Worm (Caenorhabditis elegans): ENCODE measurements around the gene srh-135.

Gene srh-135

DNA sequence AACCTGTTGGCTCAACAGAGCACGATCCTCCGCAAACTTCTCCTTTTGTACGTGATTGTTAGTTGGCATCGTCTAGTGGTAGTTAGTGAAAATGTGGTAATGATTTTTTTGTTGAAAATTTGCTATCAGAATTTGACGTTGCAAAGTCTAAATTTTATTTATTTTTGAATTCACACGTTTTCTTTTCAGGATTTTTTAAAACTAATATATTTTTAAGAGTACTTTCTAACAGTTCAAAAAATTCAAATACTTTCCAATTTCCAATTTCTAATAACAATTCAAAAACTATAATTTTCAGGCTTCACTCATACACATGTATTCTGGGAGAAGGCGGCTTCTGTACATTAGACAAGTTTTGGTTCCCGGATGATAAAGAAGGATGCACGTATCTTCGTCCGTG is 7.5 kb upstream of the srh-135 start, which contains the start of gene ubxn-5:
ubxn-5 (minus strand) TSS at position 101 of the 400 bp plus-strand sequence.
- TF ChIP-seq F23B12.7 (tag; optimal IDR thresholded peaks at IDR 0.05; ENCODE audit: insufficient read depth), result no peak

DNA sequence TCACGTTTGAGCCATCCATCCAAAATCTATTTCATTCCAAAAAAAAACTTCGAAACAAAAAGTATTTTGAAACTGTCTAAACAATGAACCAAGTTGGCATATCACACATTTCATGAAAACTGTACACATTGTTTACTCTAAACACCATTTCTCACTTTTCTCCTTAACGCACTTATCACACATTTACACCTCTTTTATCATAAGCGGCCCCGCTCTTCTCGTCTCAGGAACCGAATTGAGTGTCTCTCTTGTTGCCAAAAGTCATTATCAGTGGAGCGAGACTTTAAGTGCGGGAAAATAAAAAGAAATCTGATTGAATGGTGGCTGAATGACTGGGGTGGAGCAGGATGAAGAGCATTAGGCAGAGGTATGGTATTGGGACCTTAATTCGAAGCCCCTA is 4.9 kb upstream of the srh-135 start:
- TF ChIP-seq nfya-2 (GFP tag; IDR thresholded peaks at IDR 0.05) (no peak), madf-8 (GFP tag; conservative IDR thresholded peaks at IDR 0.05) (no peak), madf-6 (GFP tag; IDR thresholded peaks at IDR 0.05) (no peak), dox-1 (GFP tag; IDR thresholded peaks at IDR 0.05) (0 out of 2 replicates have a peak, but pooled peaks have one; percentile 20), ztf-6 (GFP tag; IDR thresholded peaks at IDR 0.05) (no peak), nhr-80 (tag; optimal IDR thresholded peaks at IDR 0.05) (peak; percentile 55)

DNA sequence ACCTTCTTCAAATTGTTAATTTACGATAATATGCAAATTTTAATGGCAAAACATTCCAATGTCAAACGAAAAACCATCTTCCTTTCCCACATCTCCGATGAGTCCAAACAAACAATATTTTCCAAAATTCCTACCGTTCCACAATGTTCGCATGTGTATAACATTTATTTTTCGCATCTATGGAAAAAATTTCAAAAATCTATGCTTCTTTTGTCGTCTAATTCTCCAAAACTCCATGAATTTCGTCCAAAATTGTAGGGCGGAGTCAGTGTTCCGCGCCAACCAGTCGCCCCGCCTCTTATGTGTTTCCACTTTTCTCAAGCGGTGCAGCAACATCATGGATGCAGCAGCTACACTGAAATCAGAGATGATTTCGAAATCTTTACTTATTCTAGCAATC is 4.0 kb upstream of the srh-135 start, which contains the start of gene T01E8.8:
T01E8.8 (plus strand) TSS at position 301 of the 400 bp plus-strand sequence.
- TF ChIP-seq snpc-1.3 (tag; optimal IDR thresholded peaks at IDR 0.05; ENCODE audit: insufficient read depth) (no peak), K11D2.4 (GFP tag; IDR thresholded peaks at IDR 0.05) (no peak), ccch-3 (GFP tag; optimal IDR thresholded peaks at IDR 0.05) (no peak), lin-40 (tag; optimal IDR thresholded peaks at IDR 0.05) (no peak), dpff-1 (tag; optimal IDR thresholded peaks at IDR 0.05) (no peak), lag-1 (GFP tag; IDR thresholded peaks at IDR 0.05) (no peak), madf-6 (GFP tag; IDR thresholded peaks at IDR 0.05) (no peak), bed-2 (GFP tag; IDR thresholded peaks at IDR 0.05) (no peak), fkh-3 (tag; optimal IDR thresholded peaks at IDR 0.05) (no peak), Y95B8A.8 (GFP tag; IDR thresholded peaks at IDR 0.05) (no peak), D2030.7 (GFP tag; IDR thresholded peaks at IDR 0.05) (no peak), ceh-91 (GFP tag; IDR thresholded peaks at IDR 0.05) (no peak), egrh-3 (GFP tag; IDR thresholded peaks at IDR 0.05) (no peak), ceh-100 (GFP tag; IDR thresholded peaks at IDR 0.05) (no peak), aptf-2 (GFP tag; conservative IDR thresholded peaks at IDR 0.05) (no peak), F52B5.7 (tag; optimal IDR thresholded peaks at IDR 0.05) (no peak), sea-2 (GFP tag; IDR thresholded peaks at IDR 0.05) (no peak), ztf-22 (GFP tag; optimal IDR thresholded peaks at IDR 0.05) (no peak), T07F8.4 (tag; optimal IDR thresholded peaks at IDR 0.05) (no peak)

DNA sequence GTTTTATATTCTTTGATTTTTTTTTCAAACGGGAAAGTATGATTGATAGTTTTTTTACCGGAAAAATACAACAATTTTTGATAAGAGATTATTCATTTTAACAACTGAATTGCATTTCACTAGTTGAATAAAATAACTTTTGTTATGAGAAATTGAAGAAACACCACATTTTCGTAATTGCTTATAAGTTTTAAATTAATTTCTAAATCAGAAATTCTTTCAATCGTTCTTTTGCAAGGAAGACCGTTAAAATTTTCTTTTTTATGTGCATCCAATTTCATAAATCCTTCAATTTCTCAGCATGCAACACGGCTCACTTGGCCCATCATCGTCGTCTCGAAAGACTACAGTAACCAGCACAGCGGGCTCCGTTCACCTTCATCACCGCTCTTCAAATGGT is 4.4 kb downstream of the srh-135 start, which contains the start of gene plc-3:
plc-3 (plus strand) TSS at position 301 of the 400 bp plus-strand sequence.
- TF ChIP-seq K12H6.12 (tag; optimal IDR thresholded peaks at IDR 0.05), result no peak

DNA sequence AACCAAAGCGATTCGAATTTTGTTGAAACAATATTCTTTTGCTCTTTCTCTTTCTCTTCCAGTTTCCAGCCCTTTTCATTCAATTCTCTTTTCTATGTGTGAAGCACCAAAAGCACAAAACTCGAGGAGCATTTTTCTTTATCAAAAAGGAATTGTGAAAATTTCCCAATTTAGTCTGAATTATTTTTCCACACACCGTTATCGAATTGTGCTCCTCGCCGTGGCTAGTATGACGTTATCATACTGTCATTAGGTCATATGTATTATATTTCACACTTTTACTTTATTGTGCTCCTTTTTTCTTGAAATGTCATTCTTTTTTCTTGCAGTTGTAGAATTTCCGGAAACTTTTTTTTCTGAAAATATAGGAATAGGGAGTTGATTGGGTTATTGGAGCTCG is 5.3 kb downstream of the srh-135 start:
- TF ChIP-seq ztf-25 (GFP tag; IDR thresholded peaks at IDR 0.05), result no peak
- no peak for TF ChIP-seq fkh-3 (tag; optimal IDR thresholded peaks at IDR 0.05)
- no peak for TF ChIP-seq ztf-26 (tag; optimal IDR thresholded peaks at IDR 0.05)
- TF ChIP-seq bed-2 (GFP tag; IDR thresholded peaks at IDR 0.05), result no peak
- TF ChIP-seq unc-62 (GFP tag; optimal IDR thresholded peaks at IDR 0.05), result no peak
- peak; percentile 37; the same call in 1 of the 2 replicates for TF ChIP-seq dox-1 (GFP tag; IDR thresholded peaks at IDR 0.05)
- no peak for TF ChIP-seq lin-26 (GFP tag; IDR thresholded peaks at IDR 0.05)
- TF ChIP-seq hsf-1 (GFP tag; IDR thresholded peaks at IDR 0.05), result no peak
- TF ChIP-seq ztf-3 (GFP tag; optimal IDR thresholded peaks at IDR 0.05), result no peak
- no peak for TF ChIP-seq nfya-2 (GFP tag; IDR thresholded peaks at IDR 0.05)
- TF ChIP-seq nhr-80 (tag; optimal IDR thresholded peaks at IDR 0.05), result peak; percentile 86
- no peak for TF ChIP-seq T26A5.8 (tag; optimal IDR thresholded peaks at IDR 0.05)
- TF ChIP-seq Y95B8A.8 (GFP tag; IDR thresholded peaks at IDR 0.05), result no peak
- no peak for TF ChIP-seq die-1 (tag; optimal IDR thresholded peaks at IDR 0.05)
